Fruit fly (Drosophila melanogaster) whole organism, embryonic: Measurements from ENCODE around the gene CG43321.

Source experiments
- B-H1 ChIP-seq: fragments of 200-800 bp; sonication (Bioruptor generic); IDR thresholded peaks from 3 replicates; pipeline ENCODE4 v1.3.6; 2022; ENCODE audit warnings: missing biosample characterization, missing genetic modification characterization
- Blimp-1 ChIP-seq: fragments of 200-800 bp; sonication (Bioruptor generic); optimal IDR thresholded peaks from 3 replicates; lab custom pipeline; 2018; ENCODE audit warnings: missing biosample characterization, missing genetic modification characterization, mild to moderate bottlenecking, moderate library complexity, missing genetic modification reagents
- CG10462 ChIP-seq: fragments of 200-800 bp; sonication (Bioruptor generic); optimal IDR thresholded peaks from 2 replicates; lab custom pipeline; 2016; ENCODE audit warnings: missing biosample characterization, missing genetic modification characterization
- CG11696 ChIP-seq: fragments of 200-800 bp; sonication (Bioruptor generic); IDR thresholded peaks from 2 replicates; pipeline ENCODE4 v1.3.6; 2022; ENCODE audit warnings: missing biosample characterization, missing genetic modification characterization
- CG12744 ChIP-seq: fragments of 200-800 bp; sonication (Bioruptor generic); optimal IDR thresholded peaks from 2 replicates; lab custom pipeline; 2016; ENCODE audit warnings: missing biosample characterization, missing genetic modification characterization
- CG14710 ChIP-seq: fragments of 200-800 bp; sonication (Bioruptor generic); optimal IDR thresholded peaks from 3 replicates; lab custom pipeline; 2019; ENCODE audit warnings: missing biosample characterization, mild to moderate bottlenecking, missing genetic modification characterization, moderate library complexity
- CG15514 ChIP-seq: fragments of 200-800 bp; sonication (Bioruptor generic); optimal IDR thresholded peaks from 3 replicates; lab custom pipeline; 2017; ENCODE audit warnings: missing biosample characterization, missing genetic modification characterization, mild to moderate bottlenecking, moderate library complexity, missing genetic modification reagents
- CG1647 ChIP-seq: fragments of 200-800 bp; sonication (Bioruptor generic); optimal IDR thresholded peaks from 3 replicates; lab custom pipeline; 2016; ENCODE audit warnings: missing biosample characterization, missing genetic modification characterization
- CG1792 ChIP-seq: fragments of 200-800 bp; sonication (Bioruptor generic); optimal IDR thresholded peaks from 2 replicates; lab custom pipeline; 2016; ENCODE audit warnings: missing biosample characterization, missing genetic modification characterization
- CG18262 ChIP-seq: fragments of 200-800 bp; optimal IDR thresholded peaks from 3 replicates; lab custom pipeline; 2019; ENCODE audit warnings: missing biosample characterization, mild to moderate bottlenecking, missing genetic modification characterization, moderate library complexity
- CG32532 ChIP-seq: fragments of 200-800 bp; sonication (Bioruptor generic); IDR thresholded peaks from 2 replicates; pipeline ENCODE4 v1.3.6; 2022; ENCODE audit warnings: missing biosample characterization, missing genetic modification characterization
- CG32767 ChIP-seq: fragments of 200-800 bp; sonication (Bioruptor generic); IDR thresholded peaks from 2 replicates; pipeline ENCODE4 v1.3.6; 2022; ENCODE audit warnings: missing biosample characterization, missing genetic modification characterization
- CG32772 ChIP-seq: fragments of 200-800 bp; sonication (Bioruptor generic); IDR thresholded peaks from 2 replicates; pipeline ENCODE4 v1.3.6; 2022; ENCODE audit warnings: missing biosample characterization, missing genetic modification characterization
- CG6175 ChIP-seq: fragments of 200-800 bp; sonication (Bioruptor generic); IDR thresholded peaks from 3 replicates; pipeline ENCODE4 v1.3.6; 2022; ENCODE audit warnings: missing biosample characterization, missing genetic modification characterization
- CG6272 ChIP-seq: fragments of 200-800 bp; sonication (Bioruptor generic); IDR thresholded peaks from 2 replicates; pipeline ENCODE4 v1.3.6; 2022; ENCODE audit warnings: missing biosample characterization, missing genetic modification characterization
- CG6683 ChIP-seq: fragments of 200-800 bp; sonication (Bioruptor generic); optimal IDR thresholded peaks from 2 replicates; lab custom pipeline; 2017; ENCODE audit warnings: missing biosample characterization, mild to moderate bottlenecking, missing genetic modification characterization, missing genetic modification reagents
- CG7372 ChIP-seq: fragments of 200-800 bp; sonication (Bioruptor generic); IDR thresholded peaks from 2 replicates; pipeline ENCODE4 v1.3.6; 2022; ENCODE audit warnings: missing biosample characterization, missing genetic modification characterization
- CG7745 ChIP-seq: fragments of 200-800 bp; sonication (Bioruptor generic); optimal IDR thresholded peaks from 2 replicates; lab custom pipeline; 2018; ENCODE audit warnings: missing biosample characterization, mild to moderate bottlenecking, missing genetic modification characterization, moderate library complexity
- CG7839 ChIP-seq: fragments of 200-800 bp; sonication (Bioruptor generic); optimal IDR thresholded peaks from 3 replicates; lab custom pipeline; 2018; ENCODE audit warnings: missing biosample characterization, mild to moderate bottlenecking, missing genetic modification characterization, moderate library complexity
- CG9727 ChIP-seq: fragments of 200-800 bp; sonication (Bioruptor generic); optimal IDR thresholded peaks from 3 replicates; lab custom pipeline; 2017; ENCODE audit warnings: missing biosample characterization, mild to moderate bottlenecking, missing genetic modification characterization
- CrebB ChIP-seq: fragments of 200-800 bp; sonication (Bioruptor generic); optimal IDR thresholded peaks from 3 replicates; lab custom pipeline; 2018; ENCODE audit warnings: missing biosample characterization, mild to moderate bottlenecking, missing genetic modification characterization
- Dp ChIP-seq: fragments of 200-800 bp; sonication (Bioruptor generic); optimal IDR thresholded peaks from 2 replicates; lab custom pipeline; 2018; ENCODE audit warnings: missing biosample characterization, mild to moderate bottlenecking, missing genetic modification characterization, moderate library complexity
- Drgx ChIP-seq: fragments of 200-800 bp; sonication (Bioruptor generic); IDR thresholded peaks from 2 replicates; pipeline ENCODE4 v1.3.6; 2022; ENCODE audit warnings: missing biosample characterization, missing genetic modification characterization
- E2f1 ChIP-seq: fragments of 200-800 bp; sonication (Bioruptor generic); IDR thresholded peaks from 2 replicates; pipeline ENCODE4 v1.3.6; 2022; ENCODE audit warnings: missing biosample characterization, missing genetic modification characterization
- Elba2 ChIP-seq: fragments of 200-800 bp; sonication (Bioruptor generic); optimal IDR thresholded peaks from 3 replicates; lab custom pipeline; 2016; ENCODE audit warnings: missing biosample characterization, missing genetic modification characterization
- Ets65A ChIP-seq: fragments of 200-800 bp; sonication (Bioruptor generic); peaks from one replicate; lab custom pipeline; 2016; ENCODE audit warnings: missing biosample characterization, missing genetic modification characterization
- H15 ChIP-seq: fragments of 200-800 bp; sonication (Bioruptor generic); IDR thresholded peaks from 3 replicates; pipeline ENCODE4 v1.3.6; 2022; ENCODE audit warnings: missing biosample characterization, missing genetic modification characterization
- HLHmδ ChIP-seq: fragments of 200-800 bp; sonication (Bioruptor generic); optimal IDR thresholded peaks from 2 replicates; lab custom pipeline; 2018; ENCODE audit warnings: missing biosample characterization, mild to moderate bottlenecking, missing genetic modification characterization, moderate library complexity
- Lhr ChIP-seq: fragments of 200-800 bp; sonication (Bioruptor generic); optimal IDR thresholded peaks from 3 replicates; lab custom pipeline; 2017; ENCODE audit warnings: mild to moderate bottlenecking, missing biosample characterization, missing genetic modification reagents, missing genetic modification characterization
- Nf-YA ChIP-seq: fragments of 200-800 bp; sonication (Bioruptor generic); IDR thresholded peaks from 2 replicates; pipeline ENCODE4 v1.3.6; 2022; ENCODE audit warnings: missing biosample characterization, missing genetic modification characterization
- Opbp ChIP-seq: fragments of 200-800 bp; sonication (Bioruptor generic); IDR thresholded peaks from 3 replicates; pipeline ENCODE4 v1.3.6; 2022; ENCODE audit warnings: missing biosample characterization, missing genetic modification characterization; ENCODE audit not compliant: partially characterized antibody
- Taf1 ChIP-seq: fragments of 200-800 bp; sonication (Bioruptor generic); IDR thresholded peaks from 2 replicates; pipeline ENCODE4 v1.3.6; 2022; ENCODE audit warnings: missing biosample characterization, missing genetic modification characterization
- Vsx1 ChIP-seq: fragments of 200-800 bp; sonication (Bioruptor generic); optimal IDR thresholded peaks from 2 replicates; lab custom pipeline; 2017; ENCODE audit warnings: missing biosample characterization, mild to moderate bottlenecking, missing genetic modification characterization, missing genetic modification reagents
- Xrp1 ChIP-seq: fragments of 200-800 bp; sonication (Bioruptor generic); IDR thresholded peaks from 2 replicates; pipeline ENCODE4 v1.3.6; 2022; ENCODE audit warnings: missing biosample characterization, missing genetic modification characterization
- ab ChIP-seq: fragments of 200-800 bp; sonication (Bioruptor generic); optimal IDR thresholded peaks from 2 replicates; lab custom pipeline; 2016; ENCODE audit warnings: missing biosample characterization, missing genetic modification characterization
- ara ChIP-seq: fragments of 200-800 bp; sonication (Bioruptor generic); IDR thresholded peaks from 2 replicates; pipeline ENCODE4 v1.3.6; 2022; ENCODE audit warnings: missing biosample characterization, missing genetic modification characterization
- ase ChIP-seq: fragments of 200-800 bp; sonication (Bioruptor generic); IDR thresholded peaks from 3 replicates; pipeline ENCODE4 v1.3.6; 2022; ENCODE audit warnings: missing biosample characterization, missing genetic modification characterization
- disco-r ChIP-seq: fragments of 200-800 bp; sonication (Bioruptor generic); optimal IDR thresholded peaks from 2 replicates; lab custom pipeline; 2016; ENCODE audit warnings: missing biosample characterization, missing genetic modification characterization
- dm ChIP-seq: fragments of 200-800 bp; sonication (Bioruptor generic); optimal IDR thresholded peaks from 3 replicates; lab custom pipeline; 2016; ENCODE audit warnings: missing biosample characterization, missing genetic modification characterization
- eve ChIP-seq, 2 experiments: fragments of >200 bp; optimal IDR thresholded peaks; 2 replicates each; lab custom pipeline; 2017; ENCODE audit warnings: missing biosample characterization in 2 of 2, missing genetic modification characterization in 2 of 2
- fd64A ChIP-seq: fragments of 200-800 bp; sonication (Bioruptor generic); optimal IDR thresholded peaks from 3 replicates; lab custom pipeline; 2018; ENCODE audit warnings: missing biosample characterization, mild to moderate bottlenecking, missing genetic modification characterization
- gro ChIP-seq: fragments of 200-800 bp; sonication (Bioruptor generic); optimal IDR thresholded peaks from 2 replicates; lab custom pipeline; 2016; ENCODE audit warnings: missing biosample characterization, missing genetic modification characterization
- hbn ChIP-seq: fragments of 200-800 bp; sonication (Bioruptor generic); IDR thresholded peaks from 2 replicates; pipeline ENCODE4 v1.3.6; 2022; ENCODE audit warnings: missing biosample characterization, missing genetic modification characterization; ENCODE audit not compliant: partially characterized antibody
- mam ChIP-seq: fragments of 200-800 bp; sonication (Bioruptor generic); optimal IDR thresholded peaks from 3 replicates; lab custom pipeline; 2016; ENCODE audit warnings: missing biosample characterization, missing genetic modification characterization
- mld ChIP-seq: fragments of 200-800 bp; sonication (Bioruptor generic); IDR thresholded peaks from 3 replicates; pipeline ENCODE4 v1.3.6; 2022; ENCODE audit warnings: missing biosample characterization, missing genetic modification characterization; ENCODE audit not compliant: partially characterized antibody
- nau ChIP-seq: fragments of 200-800 bp; sonication (Bioruptor generic); optimal IDR thresholded peaks from 3 replicates; lab custom pipeline; 2017; ENCODE audit warnings: missing biosample characterization, mild to moderate bottlenecking, missing genetic modification characterization, missing genetic modification reagents
- sens-2 ChIP-seq: fragments of 200-800 bp; sonication (Bioruptor generic); IDR thresholded peaks from 2 replicates; pipeline ENCODE4 v1.3.6; 2022; ENCODE audit warnings: missing biosample characterization, missing genetic modification characterization
- sisA ChIP-seq: fragments of 200-800 bp; sonication (Bioruptor generic); IDR thresholded peaks from 2 replicates; pipeline ENCODE4 v1.3.6; 2022; ENCODE audit warnings: missing biosample characterization, missing genetic modification characterization
- slou ChIP-seq: fragments of 200-800 bp; sonication (Bioruptor generic); optimal IDR thresholded peaks from 3 replicates; lab custom pipeline; 2016; ENCODE audit warnings: missing biosample characterization, missing genetic modification characterization
- tio ChIP-seq: fragments of 200-800 bp; sonication (Bioruptor generic); optimal IDR thresholded peaks from 2 replicates; lab custom pipeline; 2017; ENCODE audit warnings: missing biosample characterization, missing genetic modification characterization, inconsistent platforms
- unc-4 ChIP-seq: fragments of 200-800 bp; sonication (Bioruptor generic); IDR thresholded peaks from 2 replicates; pipeline ENCODE4 v1.3.6; 2022; ENCODE audit warnings: missing biosample characterization, missing genetic modification characterization; ENCODE audit not compliant: partially characterized antibody

CG43321 gene

DNA sequence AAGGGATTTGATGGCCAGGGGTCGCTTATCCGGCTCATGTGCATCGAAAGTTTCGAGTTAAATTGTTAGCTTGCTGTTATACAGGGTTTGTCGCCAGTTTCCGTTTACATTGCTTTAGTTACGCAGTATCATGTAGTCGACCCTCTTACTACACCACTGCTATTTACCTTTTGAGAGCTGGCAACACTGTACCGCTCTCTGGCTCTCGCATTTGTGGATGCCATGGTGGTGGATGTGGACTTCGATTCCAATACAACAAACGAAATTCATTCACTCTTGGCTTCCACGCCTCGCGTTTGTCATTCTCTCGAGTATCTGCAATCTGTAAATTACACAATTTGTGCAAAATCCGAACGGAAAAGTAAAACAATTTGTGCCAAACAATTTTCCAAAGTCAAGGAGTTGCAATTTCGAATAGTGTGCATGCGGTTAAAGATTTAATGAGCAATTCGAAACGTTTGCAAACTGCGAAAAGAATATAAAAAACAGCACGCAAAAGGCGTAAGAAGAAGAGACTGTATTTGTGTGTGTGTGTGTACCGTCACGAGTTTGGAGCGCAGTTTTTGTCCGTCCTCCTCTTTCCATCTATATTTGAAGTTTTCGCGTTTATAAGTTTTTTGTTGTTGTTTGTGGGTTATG lies 37.1 kb downstream of the CG43321 start (continued):
- TF ChIP-seq tio (no peak), Nf-YA (GFP tag; lab: Robert Waterston, UW) (no peak), gro (GFP tag; lab: Kevin White, UChicago) (no peak), Xrp1 (GFP tag; lab: Robert Waterston, UW) (peak; percentile 41; the same call in 1 of the 2 replicates), CG32767 (GFP tag; lab: Robert Waterston, UW) (0 out of 2 replicates have a peak, but pooled peaks have one; percentile 31), slou (GFP tag; lab: Kevin White, UChicago) (no peak), CG14710 (tag; lab: Kevin White, UChicago) (peak; percentile 9), CG7745 (no peak), sens-2 (GFP tag; lab: Robert Waterston, UW) (no peak), CG7372 (GFP tag; lab: Robert Waterston, UW) (no peak), CG1792 (GFP tag; lab: Kevin White, UChicago) (no peak), CG15514 (GFP tag; lab: Kevin White, UChicago) (peak; percentile 19), disco-r (GFP tag; lab: Kevin White, UChicago) (no peak), CG7839 (tag; lab: Kevin White, UChicago) (peak; percentile 23), ara (GFP tag; lab: Robert Waterston, UW) (no peak; the same call in 1 of the 2 replicates), Ets65A (GFP tag; lab: Kevin White, UChicago) (no peak), ase (GFP tag; lab: Robert Waterston, UW) (no peak), CG32772 (no peak), Drgx (GFP tag; lab: Robert Waterston, UW) (0 out of 2 replicates have a peak, but pooled peaks have one; percentile 36), B-H1 (GFP tag; lab: Robert Waterston, UW) (no peak), CG10462 (GFP tag; lab: Kevin White, UChicago) (no peak), unc-4 (GFP tag; lab: Robert Waterston, UW) (peak; percentile 66), Taf1 (GFP tag; lab: Robert Waterston, UW) (no peak), CrebB (tag; lab: Kevin White, UChicago) (peak; percentile 62), E2f1 (GFP tag; lab: Robert Waterston, UW) (no peak), Lhr (GFP tag; lab: Kevin White, UChicago) (no peak), CG6175 (GFP tag; lab: Robert Waterston, UW) (no peak), sisA (peak; percentile 32; the same call in 1 of the 2 replicates), CG6683 (GFP tag; lab: Kevin White, UChicago) (no peak), ab (GFP tag; lab: Kevin White, UChicago) (no peak), Opbp (GFP tag; lab: Robert Waterston, UW) (peak; percentile 95; the same call in 2 of the 3 replicates), Elba2 (peak; percentile 30), mam (GFP tag; lab: Kevin White, UChicago) (no peak), eve (GFP tag; optimal IDR thresholded peaks at IDR 0.05; lab: Kevin White, UChicago) (no peak), Blimp-1 (GFP tag; lab: Kevin White, UChicago) (no peak), CG1647 (no peak), dm (GFP tag; lab: Kevin White, UChicago) (no peak), CG9727 (GFP tag; lab: Kevin White, UChicago) (peak; percentile 21), nau (GFP tag; lab: Kevin White, UChicago) (no peak), Dp (GFP tag; lab: Kevin White, UChicago) (no peak), CG12744 (GFP tag; lab: Kevin White, UChicago) (no peak), mld (GFP tag; lab: Robert Waterston, UW) (peak; percentile 100), H15 (GFP tag; lab: Robert Waterston, UW) (no peak), fd64A (GFP tag; lab: Kevin White, UChicago) (no peak), CG32532 (peak; percentile 50; the same call in 1 of the 2 replicates), CG6272 (GFP tag; lab: Robert Waterston, UW) (no peak), CG18262 (tag; lab: Kevin White, UChicago) (no peak), hbn (peak; percentile 60), HLHmδ (peak; percentile 92), Vsx1 (GFP tag; lab: Kevin White, UChicago) (no peak), CG11696 (no peak)
